Worm (Caenorhabditis elegans) whole organism, young adult: ENCODE results near the gene srbc-34.

ENCODE experiments used
- B0261.1 ChIP-seq: sonication (generic microtip); optimal IDR thresholded peaks from 2 replicates; lab custom pipeline; 2016; ENCODE audit warnings: mild to moderate bottlenecking, missing genetic modification characterization, moderate library complexity, missing compliant biosample characterization
- B0336.3 ChIP-seq: fragments of 200-800 bp; sonication (Bioruptor generic); IDR thresholded peaks from 2 replicates; pipeline ENCODE4 v1.3.6; 2022; ENCODE audit warnings: missing genetic modification characterization, missing compliant biosample characterization
- C17E4.6 ChIP-seq: fragments of 200-800 bp; sonication (Bioruptor generic); IDR thresholded peaks from 2 replicates; pipeline ENCODE4 v1.3.6; 2022; ENCODE audit warnings: missing genetic modification reagents, missing genetic modification characterization, missing compliant biosample characterization
- F55B11.4 ChIP-seq: sonication (generic microtip); optimal IDR thresholded peaks from 2 replicates; lab custom pipeline; 2016; ENCODE audit warnings: missing compliant biosample characterization, missing genetic modification characterization, borderline replicate concordance; ENCODE audit not compliant: insufficient read depth
- F57A8.1 ChIP-seq: fragments of 200-800 bp; sonication (Bioruptor generic); optimal IDR thresholded peaks from 2 replicates; lab custom pipeline; 2018; ENCODE audit warnings: mild to moderate bottlenecking, missing genetic modification characterization, moderate library complexity, missing compliant biosample characterization
- K11D2.4 ChIP-seq: fragments of 200-800 bp; sonication (Bioruptor generic); IDR thresholded peaks from 2 replicates; pipeline ENCODE4 v1.3.6; 2022; ENCODE audit warnings: missing genetic modification reagents, missing genetic modification characterization, missing compliant biosample characterization
- T07F8.4 ChIP-seq: sonication (generic microtip); optimal IDR thresholded peaks from 2 replicates; lab custom pipeline; 2016; ENCODE audit warnings: mild to moderate bottlenecking, missing genetic modification characterization, moderate library complexity, missing compliant biosample characterization
- Y53F4B.3 ChIP-seq: fragments of 200-800 bp; sonication (Bioruptor generic); IDR thresholded peaks from 2 replicates; pipeline ENCODE4 v1.3.6; 2022; ENCODE audit warnings: missing genetic modification reagents, missing genetic modification characterization, missing compliant biosample characterization
- Y53G8AR.9 ChIP-seq: fragments of 200-800 bp; sonication (Bioruptor generic); conservative IDR thresholded peaks from 2 replicates; pipeline ENCODE4 v1.3.6; 2022; ENCODE audit warnings: missing genetic modification reagents, missing genetic modification characterization, missing compliant biosample characterization
- Y56A3A.18 ChIP-seq: fragments of 200-800 bp; sonication (Bioruptor generic); IDR thresholded peaks from 2 replicates; pipeline ENCODE4 v1.3.6; 2022; ENCODE audit warnings: missing genetic modification reagents, missing genetic modification characterization, missing compliant biosample characterization
- Y67H2A.10 ChIP-seq: fragments of 200-800 bp; sonication (Bioruptor generic); conservative IDR thresholded peaks from 2 replicates; pipeline ENCODE4 v1.3.6; 2022; ENCODE audit warnings: missing genetic modification reagents, missing genetic modification characterization, missing compliant biosample characterization
- Y95B8A.8 ChIP-seq: fragments of 200-800 bp; sonication (Bioruptor generic); IDR thresholded peaks from 2 replicates; pipeline ENCODE4 v1.3.6; 2022; ENCODE audit warnings: missing genetic modification reagents, missing genetic modification characterization, missing compliant biosample characterization
- ama-1 ChIP-seq, 3 experiments: fragments of 150-350 bp in 1 of 3; sonication (generic microtip) in 2 of 3; optimal IDR thresholded peaks; 2 replicates each; lab custom pipeline; 2014 to 2018; ENCODE audit warnings: missing biosample characterization in 2 of 3, missing genetic modification characterization in 2 of 3, missing genetic modification reagents in 2 of 3
- atf-7 ChIP-seq: sonication (generic microtip); optimal IDR thresholded peaks from 2 replicates; lab custom pipeline; 2017; ENCODE audit warnings: mild to moderate bottlenecking, missing genetic modification characterization, missing compliant biosample characterization
- attf-5 ChIP-seq: fragments of 200-800 bp; sonication (Bioruptor generic); optimal IDR thresholded peaks from 2 replicates; lab custom pipeline; 2018; ENCODE audit warnings: mild to moderate bottlenecking, missing genetic modification characterization, missing compliant biosample characterization
- attf-6 ChIP-seq: fragments of 200-800 bp; sonication (Bioruptor generic); IDR thresholded peaks from 2 replicates; pipeline ENCODE4 v1.3.6; 2022; ENCODE audit warnings: missing genetic modification reagents, missing genetic modification characterization, missing compliant biosample characterization
- cebp-1 ChIP-seq, 2 experiments: fragments of 200-800 bp in 1 of 2; sonication (Bioruptor generic) in 1 of 2; sonication (generic microtip) in 1 of 2; IDR thresholded peaks in 1 of 2; optimal IDR thresholded peaks in 1 of 2; 2 replicates each; pipeline versions ENCODE4 v1.3.6 to Lab custom; 2017 to 2022; ENCODE audit warnings: missing compliant biosample characterization in 2 of 2, missing genetic modification characterization in 2 of 2, mild to moderate bottlenecking in 1 of 2, missing genetic modification reagents in 1 of 2, moderate library complexity in 1 of 2
- ceh-100 ChIP-seq: fragments of 200-800 bp; sonication (Bioruptor generic); IDR thresholded peaks from 2 replicates; pipeline ENCODE4 v1.3.6; 2022; ENCODE audit warnings: missing genetic modification reagents, missing genetic modification characterization, missing compliant biosample characterization
- dox-1 ChIP-seq: fragments of 200-800 bp; sonication (Bioruptor generic); IDR thresholded peaks from 2 replicates; pipeline ENCODE4 v1.3.6; 2022; ENCODE audit warnings: missing genetic modification reagents, missing genetic modification characterization, missing compliant biosample characterization
- egl-18 ChIP-seq: fragments of 200-800 bp; sonication (Bioruptor generic); IDR thresholded peaks from 2 replicates; pipeline ENCODE4 v1.3.6; 2022; ENCODE audit warnings: missing genetic modification reagents, missing genetic modification characterization, missing compliant biosample characterization
- ets-4 ChIP-seq: fragments of 200-800 bp; sonication (Bioruptor generic); optimal IDR thresholded peaks from 2 replicates; lab custom pipeline; 2018; ENCODE audit warnings: mild to moderate bottlenecking, missing genetic modification characterization, missing compliant biosample characterization
- hlh-26 ChIP-seq: fragments of 200-800 bp; sonication (Bioruptor generic); conservative IDR thresholded peaks from 2 replicates; pipeline ENCODE4 v1.3.6; 2022; ENCODE audit warnings: missing genetic modification reagents, missing genetic modification characterization, missing compliant biosample characterization
- hmg-20 ChIP-seq: fragments of 200-800 bp; sonication (Bioruptor generic); IDR thresholded peaks from 2 replicates; pipeline ENCODE4 v1.3.6; 2022; ENCODE audit warnings: missing genetic modification reagents, missing genetic modification characterization, missing compliant biosample characterization
- hsf-1 ChIP-seq: fragments of 200-800 bp; sonication (Bioruptor generic); IDR thresholded peaks from 2 replicates; pipeline ENCODE4 v1.3.6; 2022; ENCODE audit warnings: missing genetic modification reagents, missing genetic modification characterization, missing compliant biosample characterization
- lin-54 ChIP-seq: fragments of 200-800 bp; sonication (Bioruptor generic); optimal IDR thresholded peaks from 2 replicates; lab custom pipeline; 2018; ENCODE audit warnings: mild to moderate bottlenecking, missing genetic modification characterization, missing compliant biosample characterization
- madf-10 ChIP-seq: sonication (generic microtip); optimal IDR thresholded peaks from 2 replicates; lab custom pipeline; 2016; ENCODE audit warnings: mild to moderate bottlenecking, missing genetic modification characterization, missing compliant biosample characterization
- madf-3 ChIP-seq: fragments of 200-800 bp; sonication (Bioruptor generic); IDR thresholded peaks from 2 replicates; pipeline ENCODE4 v1.3.6; 2022; ENCODE audit warnings: missing genetic modification reagents, missing genetic modification characterization, missing compliant biosample characterization
- nfyb-1 ChIP-seq: fragments of 200-800 bp; sonication (Bioruptor generic); IDR thresholded peaks from 2 replicates; pipeline ENCODE4 v1.3.6; 2022; ENCODE audit warnings: missing genetic modification reagents, missing genetic modification characterization, missing compliant biosample characterization
- nhr-120 ChIP-seq: fragments of 200-800 bp; sonication (Bioruptor generic); IDR thresholded peaks from 2 replicates; pipeline ENCODE4 v1.3.6; 2022; ENCODE audit warnings: missing genetic modification characterization, missing compliant biosample characterization
- nhr-80 ChIP-seq: sonication (generic microtip); optimal IDR thresholded peaks from 2 replicates; lab custom pipeline; 2016; ENCODE audit warnings: missing genetic modification characterization, missing compliant biosample characterization
- nhr-90 ChIP-seq: sonication (generic microtip); optimal IDR thresholded peaks from 2 replicates; lab custom pipeline; 2016; ENCODE audit warnings: missing genotype, mild to moderate bottlenecking, missing genetic modification characterization, missing compliant biosample characterization
- pbrm-1 ChIP-seq: fragments of 200-800 bp; sonication (Bioruptor generic); IDR thresholded peaks from 2 replicates; pipeline ENCODE4 v1.3.6; 2022; ENCODE audit warnings: missing genetic modification reagents, missing genetic modification characterization, missing compliant biosample characterization
- pha-4 ChIP-seq: fragments of 150-350 bp; sonication (generic microtip); optimal IDR thresholded peaks from 2 replicates; lab custom pipeline; 2014; ENCODE audit warnings: missing biosample characterization, missing genetic modification reagents, missing genetic modification characterization
- rec-8 ChIP-seq, 2 experiments: sonication (generic microtip); optimal IDR thresholded peaks; 2 replicates each; lab custom pipeline; 2016; ENCODE audit warnings: mild to moderate bottlenecking in 2 of 2, missing genetic modification characterization in 2 of 2, missing genetic modification reagents in 2 of 2, missing genotype in 2 of 2, missing biosample characterization in 1 of 2, missing compliant biosample characterization in 1 of 2, moderate library complexity in 1 of 2
- sdz-38 ChIP-seq: sonication (generic microtip); optimal IDR thresholded peaks from 2 replicates; lab custom pipeline; 2016; ENCODE audit warnings: missing genotype, missing genetic modification characterization, missing compliant biosample characterization
- sea-2 ChIP-seq: fragments of 200-800 bp; sonication (Bioruptor generic); IDR thresholded peaks from 2 replicates; pipeline ENCODE4 v1.3.6; 2022; ENCODE audit warnings: missing genetic modification characterization, missing compliant biosample characterization
- snpc-1.3 ChIP-seq: sonication (generic microtip); optimal IDR thresholded peaks from 2 replicates; lab custom pipeline; 2017; ENCODE audit warnings: missing genetic modification characterization, mild to moderate bottlenecking, missing compliant biosample characterization, antibody characterized with exemption, moderate library complexity, missing genotype, missing genetic modification reagents; ENCODE audit not compliant: insufficient read depth
- snpc-3.4 ChIP-seq: sonication (generic microtip); optimal IDR thresholded peaks from 2 replicates; lab custom pipeline; 2017; ENCODE audit warnings: missing genetic modification characterization, mild to moderate bottlenecking, missing compliant biosample characterization, antibody characterized with exemption, moderate library complexity, missing genotype, missing genetic modification reagents
- snpc-4 ChIP-seq, 5 experiments: fragments of 150-350 bp in 1 of 5; sonication (generic microtip) in 4 of 5; optimal IDR thresholded peaks; 2 replicates each; lab custom pipeline; 2014 to 2018; ENCODE audit warnings: missing genetic modification characterization in 5 of 5, missing biosample characterization in 3 of 5, antibody characterized with exemption in 2 of 5, mild to moderate bottlenecking in 2 of 5, missing compliant biosample characterization in 2 of 5, missing genotype in 2 of 5, moderate library complexity in 2 of 5, missing genetic modification reagents in 1 of 5
- tlf-1 ChIP-seq: fragments of 200-800 bp; sonication (Bioruptor generic); optimal IDR thresholded peaks from 2 replicates; lab custom pipeline; 2018; ENCODE audit warnings: mild to moderate bottlenecking, missing genetic modification characterization, missing compliant biosample characterization
- unc-62 ChIP-seq: fragments of 150-350 bp; optimal IDR thresholded peaks from 2 replicates; lab custom pipeline; 2014; ENCODE audit warnings: missing biosample characterization, missing genetic modification reagents, missing genetic modification characterization
- xnd-1 ChIP-seq: sonication (generic microtip); optimal IDR thresholded peaks from 2 replicates; lab custom pipeline; 2016; ENCODE audit warnings: missing genotype, missing genetic modification reagents, missing genetic modification characterization, missing compliant biosample characterization

srbc-34 gene

DNA sequence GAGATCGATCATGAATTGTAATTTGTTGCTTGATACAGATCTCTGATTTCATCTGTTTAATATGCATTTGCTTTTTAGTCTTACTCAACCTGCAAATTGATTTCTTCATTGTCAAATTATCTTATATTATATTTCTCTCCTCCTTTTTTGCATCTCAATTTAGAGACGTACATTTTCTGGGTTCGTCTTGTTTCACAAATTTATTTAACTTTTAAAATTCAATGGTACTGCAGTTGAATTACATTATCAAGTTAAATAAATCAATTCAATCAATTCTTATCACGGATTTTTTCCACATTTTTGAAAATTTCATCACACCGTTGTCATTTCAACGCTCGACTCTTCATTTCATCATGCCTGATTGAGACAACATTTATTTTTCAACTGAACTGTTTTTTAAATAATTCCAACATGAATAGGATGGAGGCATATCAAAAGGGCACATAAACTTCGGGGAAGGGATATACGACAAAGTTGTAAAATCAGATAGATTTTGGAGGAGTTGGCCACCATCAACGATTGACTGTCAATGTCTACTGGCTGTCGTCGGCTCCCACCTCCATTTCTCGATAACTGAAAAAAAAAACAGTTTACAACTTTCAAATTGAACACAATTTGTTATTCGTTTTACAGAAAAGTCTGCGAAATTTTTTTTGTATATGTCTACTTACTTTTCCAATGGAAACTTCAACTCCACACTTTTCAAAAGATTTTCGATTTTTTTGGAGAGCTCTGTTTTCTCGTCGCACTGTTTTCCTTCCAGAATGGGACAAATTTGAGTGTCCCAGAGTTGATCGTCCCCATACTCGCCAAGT is 43.6 kb upstream of the srbc-34 start:
- TF ChIP-seq pbrm-1 (GFP tag; lab: Robert Waterston, UW) (peak; percentile 4; the same call in 1 of the 2 replicates), T07F8.4 (tag; lab: Kevin White, UChicago) (no peak), hsf-1 (GFP tag; lab: Robert Waterston, UW) (no peak), B0336.3 (GFP tag; lab: Robert Waterston, UW) (peak; percentile 68), attf-6 (GFP tag; lab: Robert Waterston, UW) (no peak), F57A8.1 (no peak), cebp-1 (GFP tag; IDR thresholded peaks at IDR 0.05; lab: Robert Waterston, UW) (peak; percentile 70), cebp-1 (tag; optimal IDR thresholded peaks at IDR 0.05; lab: Kevin White, UChicago) (peak; percentile 85), Y53G8AR.9 (GFP tag; lab: Robert Waterston, UW) (peak; percentile 81), ets-4 (GFP tag; lab: Kevin White, UChicago) (peak; percentile 7), attf-5 (GFP tag; lab: Kevin White, UChicago) (peak; percentile 69), madf-10 (tag; lab: Kevin White, UChicago) (peak; percentile 44), pha-4 (tag; lab: Kevin White, UChicago) (peak; percentile 46), tlf-1 (peak; percentile 26), atf-7 (peak; percentile 32), ama-1 (optimal IDR thresholded peaks at IDR 0.05; lab: Kevin White, UChicago) (peak; percentile 66), ama-1 (GFP tag; optimal IDR thresholded peaks at IDR 0.05; lab: Kevin White, UChicago) (no peak), nhr-80 (tag; lab: Kevin White, UChicago) (peak; percentile 16), snpc-3.4 (tag; lab: Kevin White, UChicago) (peak; percentile 12), madf-3 (GFP tag; lab: Robert Waterston, UW) (0 out of 2 replicates have a peak, but pooled peaks have one; percentile 66), nhr-90 (tag; lab: Kevin White, UChicago) (peak; percentile 72), snpc-4 (GFP tag; optimal IDR thresholded peaks at IDR 0.05; lab: Kevin White, UChicago) (no peak), snpc-4 (tag; optimal IDR thresholded peaks at IDR 0.05; lab: Kevin White, UChicago) (peak in 1 of 4 experiments; percentile 34), Y56A3A.18 (GFP tag; lab: Robert Waterston, UW) (peak; percentile 6), lin-54 (GFP tag; lab: Kevin White, UChicago) (peak; percentile 30), rec-8 (tag; optimal IDR thresholded peaks at IDR 0.05; lab: Kevin White, UChicago) (no peak)

DNA sequence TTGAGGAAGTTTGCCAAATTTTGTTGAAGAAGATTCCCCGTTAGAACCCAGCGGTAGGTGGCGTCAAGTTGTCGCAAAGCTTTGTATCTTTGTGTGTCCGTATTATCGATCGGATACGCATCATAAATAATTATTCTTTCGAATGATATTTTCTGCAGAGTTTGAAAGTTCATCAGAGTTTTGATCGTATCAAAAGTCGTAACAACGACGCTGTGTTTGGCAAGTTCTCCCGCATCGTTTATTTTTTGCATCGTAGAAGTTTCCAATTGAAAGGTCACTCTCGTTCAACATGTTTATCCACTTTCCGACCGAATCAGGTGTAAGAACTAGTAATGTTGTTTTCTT is 43.0 kb upstream of the srbc-34 start:
- TF ChIP-seq nfyb-1 (GFP tag; lab: Robert Waterston, UW) (no peak), madf-10 (tag; lab: Kevin White, UChicago) (no peak), snpc-1.3 (tag; lab: Kevin White, UChicago) (no peak), hlh-26 (no peak), nhr-120 (GFP tag; lab: Robert Waterston, UW) (no peak), sdz-38 (tag; lab: Kevin White, UChicago) (no peak), Y53F4B.3 (no peak), Y56A3A.18 (GFP tag; lab: Robert Waterston, UW) (peak; percentile 7; the same call in 1 of the 2 replicates), Y67H2A.10 (GFP tag; lab: Robert Waterston, UW) (no peak), K11D2.4 (GFP tag; lab: Robert Waterston, UW) (0 out of 2 replicates have a peak, but pooled peaks have one; percentile 36), dox-1 (GFP tag; lab: Robert Waterston, UW) (peak; percentile 42; the same call in 1 of the 2 replicates), unc-62 (GFP tag; lab: Kevin White, UChicago) (no peak), hsf-1 (GFP tag; lab: Robert Waterston, UW) (no peak), Y53G8AR.9 (GFP tag; lab: Robert Waterston, UW) (peak; percentile 87), xnd-1 (tag; lab: Kevin White, UChicago) (no peak), snpc-4 (GFP tag; optimal IDR thresholded peaks at IDR 0.05; lab: Kevin White, UChicago) (no peak), snpc-4 (tag; optimal IDR thresholded peaks at IDR 0.05; lab: Kevin White, UChicago) (no peak), lin-54 (GFP tag; lab: Kevin White, UChicago) (no peak), C17E4.6 (GFP tag; lab: Robert Waterston, UW) (no peak), F55B11.4 (tag; lab: Kevin White, UChicago) (no peak), B0336.3 (GFP tag; lab: Robert Waterston, UW) (peak; percentile 6; the same call in 1 of the 2 replicates), nhr-80 (tag; lab: Kevin White, UChicago) (no peak), egl-18 (GFP tag; lab: Robert Waterston, UW) (no peak), ceh-100 (GFP tag; lab: Robert Waterston, UW) (no peak), Y95B8A.8 (GFP tag; lab: Robert Waterston, UW) (peak; percentile 69), hmg-20 (GFP tag; lab: Robert Waterston, UW) (0 out of 2 replicates have a peak, but pooled peaks have one; percentile 7), sea-2 (GFP tag; lab: Robert Waterston, UW) (no peak), snpc-3.4 (tag; lab: Kevin White, UChicago) (no peak), B0261.1 (no peak)
